Worm (Caenorhabditis elegans) whole organism, L2 larva: Measurements from ENCODE around the gene hrpf-2.

Experiments used
- R02D3.7 ChIP-seq: fragments of 150-350 bp; optimal IDR thresholded peaks from 2 replicates; lab custom pipeline; 2014; ENCODE audit warnings: missing biosample characterization, missing genetic modification characterization
- ceh-82 ChIP-seq: fragments of 150-350 bp; optimal IDR thresholded peaks from 2 replicates; lab custom pipeline; 2014; ENCODE audit warnings: missing biosample characterization, missing genetic modification characterization
- crh-2 ChIP-seq: sonication (generic microtip); optimal IDR thresholded peaks from 2 replicates; lab custom pipeline; 2017; ENCODE audit warnings: missing biosample characterization, missing genetic modification characterization
- nhr-25 ChIP-seq: fragments of 150-350 bp; sonication (generic microtip); optimal IDR thresholded peaks from 3 replicates; lab custom pipeline; 2014; ENCODE audit warnings: missing biosample characterization, missing genetic modification characterization
- nhr-77 ChIP-seq: fragments of 150-350 bp; optimal IDR thresholded peaks from 2 replicates; lab custom pipeline; 2014; ENCODE audit warnings: missing biosample characterization, missing genetic modification characterization
- skn-1 ChIP-seq: sonication (generic microtip); optimal IDR thresholded peaks from 2 replicates; lab custom pipeline; 2017; ENCODE audit warnings: missing biosample characterization, missing genetic modification characterization

DNA sequence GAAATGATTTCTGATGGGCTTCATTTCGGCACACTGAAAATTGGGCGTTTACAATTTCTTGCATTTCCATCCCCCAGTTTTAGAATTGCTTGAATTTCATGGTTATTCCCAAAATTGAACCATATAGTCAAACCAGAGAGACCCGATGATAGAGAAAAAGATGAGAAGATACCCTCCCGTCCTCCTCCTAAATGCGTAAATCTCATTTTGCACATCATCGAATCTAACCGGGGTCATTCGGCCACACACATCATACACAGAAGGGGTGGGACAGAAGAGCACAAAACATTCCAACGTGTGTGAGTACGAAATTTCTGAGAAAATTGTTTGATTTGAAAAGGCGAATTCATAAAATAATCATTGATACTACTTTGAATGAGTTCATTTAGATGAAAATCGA lies 12.7 kb downstream of the hrpf-2 start:
- no peak for TF ChIP-seq skn-1 (tag; lab: Kevin White, UChicago)
- TF ChIP-seq nhr-25 (tag; lab: Kevin White, UChicago) = no peak
- no peak for TF ChIP-seq nhr-77
- TF ChIP-seq ceh-82 (tag; lab: Kevin White, UChicago) = no peak
- no peak for TF ChIP-seq R02D3.7
- TF ChIP-seq crh-2 (tag; lab: Kevin White, UChicago) = no peak
